Fruit fly (Drosophila melanogaster) whole organism, adult: ENCODE results near the gene obe.

Experiments
- CG11617 ChIP-seq: fragments of 200-800 bp; sonication (Bioruptor generic); optimal IDR thresholded peaks from 2 replicates; lab custom pipeline; 2017; ENCODE audit warnings: mild to moderate bottlenecking, missing biosample characterization, missing genetic modification reagents, missing genetic modification characterization
- CG12768 ChIP-seq: fragments of 200-800 bp; sonication (Bioruptor generic); optimal IDR thresholded peaks from 2 replicates; lab custom pipeline; 2017; ENCODE audit warnings: missing biosample characterization, missing genetic modification characterization, mild to moderate bottlenecking, moderate library complexity, missing genetic modification reagents
- CG1620 ChIP-seq: fragments of 200-800 bp; sonication (Bioruptor generic); optimal IDR thresholded peaks from 2 replicates; lab custom pipeline; 2016; ENCODE audit warnings: missing biosample characterization, missing genetic modification characterization
- CG5204 ChIP-seq: fragments of 200-800 bp; sonication (Bioruptor generic); optimal IDR thresholded peaks from 2 replicates; lab custom pipeline; 2016; ENCODE audit warnings: missing biosample characterization, missing genetic modification characterization
- CG7101 ChIP-seq: fragments of 200-800 bp; sonication (Bioruptor generic); optimal IDR thresholded peaks from 2 replicates; lab custom pipeline; 2018; ENCODE audit warnings: missing biosample characterization, mild to moderate bottlenecking, missing genetic modification characterization, moderate library complexity
- Clk ChIP-seq: fragments of 200-800 bp; sonication (Bioruptor generic); optimal IDR thresholded peaks from 2 replicates; lab custom pipeline; 2017; ENCODE audit warnings: missing biosample characterization, missing genetic modification characterization
- Crg-1 ChIP-seq: fragments of 200-800 bp; sonication (Bioruptor generic); optimal IDR thresholded peaks from 2 replicates; lab custom pipeline; 2016; ENCODE audit warnings: missing biosample characterization, missing genetic modification characterization
- Hr96 ChIP-seq: fragments of 200-800 bp; sonication (Bioruptor generic); optimal IDR thresholded peaks from 2 replicates; lab custom pipeline; 2016; ENCODE audit warnings: missing biosample characterization, missing genetic modification characterization
- Mnt ChIP-seq: fragments of 200-800 bp; sonication (Bioruptor generic); optimal IDR thresholded peaks from 2 replicates; lab custom pipeline; 2016; ENCODE audit warnings: missing biosample characterization, mild to moderate bottlenecking, missing genetic modification characterization
- bab1 ChIP-seq: fragments of 200-800 bp; sonication (Bioruptor generic); optimal IDR thresholded peaks from 3 replicates; lab custom pipeline; 2019; ENCODE audit warnings: missing biosample characterization, mild to moderate bottlenecking, missing genetic modification characterization, moderate library complexity
- cic ChIP-seq: fragments of 200-800 bp; sonication (Bioruptor generic); optimal IDR thresholded peaks from 2 replicates; lab custom pipeline; 2017; ENCODE audit warnings: missing biosample characterization, mild to moderate bottlenecking, missing genetic modification characterization, moderate library complexity
- cnc ChIP-seq, 2 experiments: fragments of >200 bp; optimal IDR thresholded peaks; 2 replicates each; lab custom pipeline; 2017
- kay ChIP-seq: fragments of 200-800 bp; sonication (Bioruptor generic); peaks from one replicate; lab custom pipeline; 2016; ENCODE audit warnings: missing biosample characterization, missing genetic modification characterization, borderline replicate concordance
- ovo ChIP-seq: fragments of 200-800 bp; sonication (Bioruptor generic); optimal IDR thresholded peaks from 2 replicates; lab custom pipeline; 2016; ENCODE audit warnings: missing biosample characterization, missing genetic modification characterization
- pad ChIP-seq: fragments of 200-800 bp; sonication (Bioruptor generic); optimal IDR thresholded peaks from 3 replicates; lab custom pipeline; 2017; ENCODE audit warnings: missing biosample characterization, missing genetic modification characterization, mild to moderate bottlenecking, moderate library complexity, missing genetic modification reagents
- tj ChIP-seq: fragments of 200-800 bp; sonication (Bioruptor generic); optimal IDR thresholded peaks from 3 replicates; lab custom pipeline; 2017; ENCODE audit warnings: missing biosample characterization, mild to moderate bottlenecking, missing genetic modification characterization, moderate library complexity
- toe ChIP-seq: fragments of 200-800 bp; sonication (Bioruptor generic); optimal IDR thresholded peaks from 2 replicates; lab custom pipeline; 2016; ENCODE audit warnings: missing biosample characterization, missing genetic modification characterization

Gene obe

dm6 chr3R:15517113-15517512, 31.3 kb downstream of the obe start:
- TF ChIP-seq CG1620: no peak
- no peak for TF ChIP-seq bab1
- TF ChIP-seq cic (GFP tag; lab: Kevin White, UChicago): no peak
- TF ChIP-seq cnc (optimal IDR thresholded peaks at IDR 0.05; lab: Kevin White, UChicago): no peak
- no peak for TF ChIP-seq Mnt (GFP tag; lab: Kevin White, UChicago)

- TF ChIP-seq bab1 (no peak), Clk (no peak), kay (GFP tag; lab: Kevin White, UChicago) (no peak), CG11617 (GFP tag; lab: Kevin White, UChicago) (no peak), toe (no peak), Mnt (GFP tag; lab: Kevin White, UChicago) (no peak), Crg-1 (GFP tag; lab: Kevin White, UChicago) (no peak), ovo (GFP tag; lab: Kevin White, UChicago) (no peak), CG7101 (tag; lab: Kevin White, UChicago) (no peak), CG12768 (no peak), cnc (optimal IDR thresholded peaks at IDR 0.05; lab: Kevin White, UChicago) (no peak), cic (GFP tag; lab: Kevin White, UChicago) (no peak), CG5204 (no peak)
Observed at dm6 chr3R:15531373-15531772, 45.5 kb downstream of the obe start, which contains the start of gene CG31296. Gene CG31296 (minus strand): TSS chr3R:15531473.

DNA sequence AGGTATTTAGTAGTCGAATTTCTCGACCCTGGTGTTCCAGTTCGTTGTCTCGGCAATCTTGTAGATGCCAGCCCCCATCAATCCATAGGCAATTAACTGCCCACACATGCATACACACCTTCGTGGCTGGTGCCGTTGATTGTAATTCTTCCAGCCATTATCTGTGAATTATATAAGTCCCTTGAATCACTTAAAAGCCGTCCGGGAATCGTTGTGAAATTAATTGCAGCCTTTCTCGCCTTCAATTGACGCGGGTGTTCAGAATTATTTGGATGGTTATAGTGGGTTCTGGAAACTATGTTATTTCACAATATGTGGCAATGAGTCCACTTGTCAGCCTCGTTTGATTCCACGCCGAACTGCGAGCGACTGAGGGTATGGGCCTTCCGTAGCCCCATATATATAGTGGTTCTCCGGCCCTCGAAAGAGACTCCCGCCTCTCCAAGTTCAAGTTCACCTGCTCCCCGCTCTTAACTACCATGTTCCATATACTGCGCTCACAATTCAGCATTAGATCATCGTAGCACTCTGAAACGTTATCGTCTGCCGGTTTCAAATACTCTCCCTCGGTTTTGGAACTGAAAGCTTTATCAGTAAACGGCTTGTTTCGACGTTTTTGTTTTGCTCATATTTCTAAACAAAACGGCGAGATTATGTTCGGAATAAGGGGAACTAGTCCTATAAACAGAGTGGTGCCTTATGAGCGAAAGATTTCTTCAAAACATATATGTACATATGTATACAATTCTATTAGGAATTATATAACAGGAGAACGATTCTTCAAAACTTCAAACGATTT, 51.3 kb downstream of the obe start, which contains the start of gene AOX1:
Gene AOX1, minus strand, starts transcription at position 375 of the 799 bp plus-strand sequence.
- TF ChIP-seq pad (GFP tag; lab: Kevin White, UChicago) (peak; percentile 70), Mnt (GFP tag; lab: Kevin White, UChicago) (peak; percentile 38), Hr96 (GFP tag; lab: Kevin White, UChicago) (peak; percentile 17), cic (GFP tag; lab: Kevin White, UChicago) (peak; percentile 59), kay (GFP tag; lab: Kevin White, UChicago) (peak; percentile 60), CG12768 (peak; percentile 29), tj (peak; percentile 11), toe (no peak), cnc (optimal IDR thresholded peaks at IDR 0.05; lab: Kevin White, UChicago) (no peak)

DNA sequence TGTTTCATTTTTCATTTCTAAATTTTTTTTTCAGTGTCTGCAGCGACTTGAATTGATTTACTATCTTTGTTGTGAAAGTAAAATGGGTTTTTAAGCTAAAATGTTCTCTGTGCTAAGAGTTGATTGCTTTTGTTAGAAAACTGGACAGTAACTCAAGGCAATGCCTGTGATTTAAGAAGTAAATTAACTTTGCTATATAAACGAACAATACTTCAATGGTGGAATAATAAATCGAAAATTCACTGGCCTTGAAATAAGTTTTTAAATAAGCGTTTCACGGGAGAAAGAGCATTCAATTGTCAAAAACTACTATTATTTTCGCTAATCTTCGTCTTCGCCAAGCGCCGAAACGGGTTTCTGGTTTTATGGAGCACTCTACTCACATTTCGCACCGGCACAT, 55.1 kb downstream of the obe start:
- TF ChIP-seq CG7101 (tag; lab: Kevin White, UChicago) (no peak), pad (GFP tag; lab: Kevin White, UChicago) (no peak), CG5204 (no peak)

- no peak for TF ChIP-seq Hr96 (GFP tag; lab: Kevin White, UChicago)
- TF ChIP-seq toe: no peak
- TF ChIP-seq tj: no peak
- no peak for TF ChIP-seq CG7101 (tag; lab: Kevin White, UChicago)
Observed at dm6 chr3R:15542314-15542713, 56.5 kb downstream of the obe start, which contains the start of gene AOX2. Gene AOX2 (minus strand): TSS chr3R:15542414.
